Fruit fly (Drosophila melanogaster) whole organism, prepupa: Measurements from ENCODE around the gene CG6299.

Source experiments
- Blimp-1 ChIP-seq: fragments of 200-800 bp; sonication (Bioruptor generic); optimal IDR thresholded peaks from 3 replicates; lab custom pipeline; 2017; ENCODE audit warnings: missing biosample characterization, missing genetic modification characterization, mild to moderate bottlenecking, moderate library complexity, missing genetic modification reagents
- CG11294 ChIP-seq: fragments of 200-800 bp; sonication (Bioruptor generic); IDR thresholded peaks from 2 replicates; pipeline ENCODE4 v1.3.6; 2022; ENCODE audit warnings: missing biosample characterization, missing genetic modification characterization
- CG11902 ChIP-seq: fragments of 200-800 bp; sonication (Bioruptor generic); optimal IDR thresholded peaks from 3 replicates; lab custom pipeline; 2016; ENCODE audit warnings: missing biosample characterization, missing genetic modification characterization
- CG1621 ChIP-seq: fragments of 200-800 bp; sonication (Bioruptor generic); optimal IDR thresholded peaks from 3 replicates; lab custom pipeline; 2018; ENCODE audit warnings: missing biosample characterization, mild to moderate bottlenecking, missing genetic modification characterization
- CG16779 ChIP-seq: fragments of 200-800 bp; sonication (Bioruptor generic); optimal IDR thresholded peaks from 3 replicates; lab custom pipeline; 2017; ENCODE audit warnings: missing biosample characterization, mild to moderate bottlenecking, missing genetic modification characterization
- CG32006 ChIP-seq: fragments of 200-800 bp; sonication (Bioruptor generic); optimal IDR thresholded peaks from 3 replicates; lab custom pipeline; 2017; ENCODE audit warnings: missing biosample characterization, mild to moderate bottlenecking, missing genetic modification characterization
- CG3919 ChIP-seq: fragments of 200-800 bp; sonication (Bioruptor generic); optimal IDR thresholded peaks from 3 replicates; lab custom pipeline; 2016; ENCODE audit warnings: missing biosample characterization, missing genetic modification characterization
- CG4318 ChIP-seq: fragments of 200-800 bp; sonication (Bioruptor generic); optimal IDR thresholded peaks from 3 replicates; lab custom pipeline; 2017; ENCODE audit warnings: missing biosample characterization, mild to moderate bottlenecking, missing genetic modification characterization
- CG6163 ChIP-seq: fragments of 200-800 bp; sonication (Bioruptor generic); IDR thresholded peaks from 3 replicates; pipeline ENCODE4 v1.3.6; 2022; ENCODE audit warnings: missing biosample characterization, missing genetic modification characterization
- CG6276 ChIP-seq: fragments of 200-800 bp; sonication (Bioruptor generic); optimal IDR thresholded peaks from 2 replicates; lab custom pipeline; 2017; ENCODE audit warnings: missing biosample characterization, mild to moderate bottlenecking, missing genetic modification characterization
- CG6792 ChIP-seq: fragments of 200-800 bp; sonication (Bioruptor generic); optimal IDR thresholded peaks from 3 replicates; lab custom pipeline; 2016; ENCODE audit warnings: missing biosample characterization, missing genetic modification characterization
- CG6808 ChIP-seq: fragments of 200-800 bp; sonication (Bioruptor generic); optimal IDR thresholded peaks from 3 replicates; lab custom pipeline; 2017; ENCODE audit warnings: missing biosample characterization, missing genetic modification characterization, mild to moderate bottlenecking, moderate library complexity, missing genetic modification reagents
- CG6854 ChIP-seq: fragments of 200-800 bp; sonication (Bioruptor generic); optimal IDR thresholded peaks from 2 replicates; lab custom pipeline; 2017; ENCODE audit warnings: missing biosample characterization, mild to moderate bottlenecking, missing genetic modification characterization
- CG7368 ChIP-seq: fragments of 200-800 bp; sonication (Bioruptor generic); optimal IDR thresholded peaks from 3 replicates; lab custom pipeline; 2016; ENCODE audit warnings: missing biosample characterization, missing genetic modification characterization
- CG8119 ChIP-seq: fragments of 200-800 bp; sonication (Bioruptor generic); IDR thresholded peaks from 3 replicates; pipeline ENCODE4 v1.3.6; 2022; ENCODE audit warnings: missing biosample characterization, missing genetic modification characterization
- CG8319 ChIP-seq: fragments of 200-800 bp; sonication (Bioruptor generic); optimal IDR thresholded peaks from 3 replicates; lab custom pipeline; 2016; ENCODE audit warnings: missing biosample characterization, missing genetic modification characterization
- CG9139 ChIP-seq: fragments of 200-800 bp; sonication (Bioruptor generic); optimal IDR thresholded peaks from 3 replicates; lab custom pipeline; 2017; ENCODE audit warnings: missing biosample characterization, mild to moderate bottlenecking, missing genetic modification characterization
- Eip75B ChIP-seq: fragments of 200-800 bp; sonication (Bioruptor generic); optimal IDR thresholded peaks from 3 replicates; lab custom pipeline; 2016; ENCODE audit warnings: missing biosample characterization, missing genetic modification characterization
- Eip78C ChIP-seq: fragments of 200-800 bp; sonication (Bioruptor generic); peaks from one replicate; lab custom pipeline; 2016; ENCODE audit warnings: missing biosample characterization, missing genetic modification characterization
- Eip93F ChIP-seq: fragments of 200-800 bp; sonication (Bioruptor generic); optimal IDR thresholded peaks from 2 replicates; lab custom pipeline; 2016; ENCODE audit warnings: missing biosample characterization, mild to moderate bottlenecking, missing genetic modification characterization
- Ets21C ChIP-seq: fragments of 200-800 bp; sonication (Bioruptor generic); optimal IDR thresholded peaks from 3 replicates; lab custom pipeline; 2016; ENCODE audit warnings: missing biosample characterization, missing genetic modification characterization
- Ets96B ChIP-seq: fragments of 200-800 bp; optimal IDR thresholded peaks from 2 replicates; lab custom pipeline; 2019; ENCODE audit warnings: missing biosample characterization, mild to moderate bottlenecking, missing genetic modification characterization, moderate library complexity
- Gug ChIP-seq: fragments of 200-800 bp; sonication (Bioruptor generic); IDR thresholded peaks from 2 replicates; pipeline ENCODE4 v1.3.6; 2022; ENCODE audit warnings: missing biosample characterization, missing genetic modification characterization
- Hr38 ChIP-seq: sonication (Bioruptor generic); optimal IDR thresholded peaks from 2 replicates; lab custom pipeline; 2016; ENCODE audit warnings: missing biosample characterization, missing genetic modification characterization
- Hr39 ChIP-seq: fragments of 200-800 bp; sonication (Bioruptor generic); optimal IDR thresholded peaks from 2 replicates; lab custom pipeline; 2016; ENCODE audit warnings: missing biosample characterization, missing genetic modification characterization
- Hr4 ChIP-seq: fragments of 200-800 bp; sonication (Bioruptor generic); optimal IDR thresholded peaks from 3 replicates; lab custom pipeline; 2016; ENCODE audit warnings: missing biosample characterization, missing genetic modification characterization
- Met ChIP-seq: fragments of 200-800 bp; sonication (Bioruptor generic); optimal IDR thresholded peaks from 3 replicates; lab custom pipeline; 2016; ENCODE audit warnings: missing biosample characterization, missing genetic modification characterization
- OdsH ChIP-seq: fragments of 200-800 bp; sonication (Bioruptor generic); optimal IDR thresholded peaks from 3 replicates; lab custom pipeline; 2016; ENCODE audit warnings: missing biosample characterization, missing genetic modification characterization
- Smox ChIP-seq: fragments of 200-800 bp; sonication (Bioruptor generic); optimal IDR thresholded peaks from 3 replicates; lab custom pipeline; 2016; ENCODE audit warnings: missing biosample characterization, missing genetic modification characterization
- Sox14 ChIP-seq: fragments of 200-800 bp; sonication (Bioruptor generic); optimal IDR thresholded peaks from 3 replicates; lab custom pipeline; 2016; ENCODE audit warnings: missing biosample characterization, missing genetic modification characterization
- Sox15 ChIP-seq: fragments of 200-800 bp; sonication (Bioruptor generic); optimal IDR thresholded peaks from 3 replicates; lab custom pipeline; 2016; ENCODE audit warnings: missing biosample characterization, missing genetic modification characterization
- achi ChIP-seq: fragments of 200-800 bp; sonication (Bioruptor generic); optimal IDR thresholded peaks from 3 replicates; lab custom pipeline; 2016; ENCODE audit warnings: missing biosample characterization, missing genetic modification characterization
- cyc ChIP-seq: fragments of 200-800 bp; sonication (Bioruptor generic); optimal IDR thresholded peaks from 3 replicates; lab custom pipeline; 2016; ENCODE audit warnings: missing biosample characterization, missing genetic modification characterization
- dac ChIP-seq: fragments of 200-800 bp; sonication (Bioruptor generic); optimal IDR thresholded peaks from 2 replicates; lab custom pipeline; 2017; ENCODE audit warnings: missing biosample characterization, mild to moderate bottlenecking, missing genetic modification characterization
- dsx ChIP-seq: fragments of 200-800 bp; optimal IDR thresholded peaks from 3 replicates; lab custom pipeline; 2019; ENCODE audit warnings: missing biosample characterization, mild to moderate bottlenecking, missing genetic modification characterization, moderate library complexity; ENCODE audit not compliant: poor library complexity, severe bottlenecking
- eg ChIP-seq: fragments of 200-800 bp; sonication (Bioruptor generic); IDR thresholded peaks from 3 replicates; pipeline ENCODE4 v1.3.6; 2022; ENCODE audit warnings: missing biosample characterization, missing genetic modification characterization
- esn ChIP-seq: fragments of 200-800 bp; sonication (Bioruptor generic); optimal IDR thresholded peaks from 2 replicates; lab custom pipeline; 2016; ENCODE audit warnings: missing biosample characterization, mild to moderate bottlenecking, missing genetic modification characterization, moderate library complexity
- fkh ChIP-seq: fragments of 200-800 bp; sonication (Bioruptor generic); optimal IDR thresholded peaks from 3 replicates; lab custom pipeline; 2017; ENCODE audit warnings: missing biosample characterization, mild to moderate bottlenecking, missing genetic modification characterization, moderate library complexity
- salr ChIP-seq, 2 experiments: fragments of 200-800 bp; sonication (Bioruptor generic); optimal IDR thresholded peaks; 3 replicates each; lab custom pipeline; 2016 to 2018; ENCODE audit warnings: missing biosample characterization in 2 of 2, missing genetic modification characterization in 2 of 2, mild to moderate bottlenecking in 1 of 2
- spab ChIP-seq: fragments of 200-800 bp; sonication (Bioruptor generic); optimal IDR thresholded peaks from 2 replicates; lab custom pipeline; 2017; ENCODE audit warnings: missing biosample characterization, mild to moderate bottlenecking, missing genetic modification characterization, missing genetic modification reagents
- ss ChIP-seq, 2 experiments: fragments of 200-800 bp; sonication (Bioruptor generic); optimal IDR thresholded peaks; 2 replicates in 1 of 2; 3 replicates in 1 of 2; lab custom pipeline; 2017 to 2018; ENCODE audit warnings: mild to moderate bottlenecking in 2 of 2, missing biosample characterization in 2 of 2, missing genetic modification characterization in 2 of 2, moderate library complexity in 1 of 2
- svp ChIP-seq: fragments of 200-800 bp; sonication (Bioruptor generic); peaks from one replicate; lab custom pipeline; 2016; ENCODE audit warnings: missing biosample characterization, missing genetic modification characterization
- topi ChIP-seq: fragments of 200-800 bp; sonication (Bioruptor generic); optimal IDR thresholded peaks from 3 replicates; lab custom pipeline; 2016; ENCODE audit warnings: missing biosample characterization, missing genetic modification characterization

The CG6299 gene

DNA sequence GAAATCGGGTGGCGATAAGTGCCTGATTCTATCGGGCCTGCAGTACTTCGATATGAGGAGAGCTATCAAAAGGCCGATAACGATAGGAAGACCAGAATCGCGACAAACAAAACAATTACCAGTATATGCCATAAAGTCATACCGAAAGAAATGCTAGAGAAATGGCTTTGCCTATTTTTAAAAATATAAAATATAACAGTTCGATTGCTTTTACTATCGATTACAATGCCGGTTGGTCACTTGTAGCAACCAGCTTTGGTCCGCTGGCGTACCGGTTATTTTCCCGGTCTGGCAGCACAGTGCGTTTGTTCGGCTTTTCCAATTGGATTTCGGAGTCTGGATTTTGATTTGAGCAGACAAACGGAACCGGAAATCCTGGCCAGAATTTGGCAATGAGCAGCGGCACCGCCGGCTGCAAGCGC, at the start of gene CG6299, which contains the start of the genes shtd and CG6294:
CG6299 (plus strand) TSS at position 287 of the 422 bp plus-strand sequence.
shtd (minus strand) TSS at position 6 of the 422 bp plus-strand sequence.
CG6294 (plus strand) TSS at position 287 of the 422 bp plus-strand sequence.
- TF ChIP-seq CG8319 (GFP tag; lab: Kevin White, UChicago) (no peak), esn (GFP tag; lab: Kevin White, UChicago) (peak; percentile 3), topi (GFP tag; lab: Kevin White, UChicago) (peak; percentile 2), CG3919 (GFP tag; lab: Kevin White, UChicago) (no peak), Ets21C (GFP tag; lab: Kevin White, UChicago) (no peak), Sox15 (GFP tag; lab: Kevin White, UChicago) (no peak), CG6163 (GFP tag; lab: Robert Waterston, UW) (no peak), eg (GFP tag; lab: Robert Waterston, UW) (no peak), CG8119 (no peak), Sox14 (GFP tag; lab: Kevin White, UChicago) (peak; percentile 15), Met (GFP tag; lab: Kevin White, UChicago) (no peak)

DNA sequence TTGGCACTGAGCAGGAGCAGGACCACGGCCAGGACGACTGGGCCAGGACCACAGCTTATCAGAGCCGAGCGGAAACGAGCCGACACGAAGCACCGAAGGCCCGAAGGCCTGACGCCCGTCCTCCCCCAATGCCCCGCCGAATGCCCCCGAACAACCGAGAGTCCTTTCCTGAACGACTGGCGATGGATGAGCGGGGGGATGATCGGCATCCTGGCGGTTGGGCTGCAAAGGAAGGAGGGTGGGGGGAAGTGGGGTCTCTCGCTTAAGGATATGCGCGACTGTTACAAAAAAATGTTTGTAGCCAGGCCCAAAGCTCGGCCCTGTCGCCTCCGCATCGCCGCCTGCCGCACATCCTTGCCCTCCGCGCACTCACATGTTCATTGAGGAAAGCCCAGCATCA, 21.3 kb upstream of the CG6299 start, which contains the start of gene Cngl:
Cngl (minus strand) TSS at position 8 of the 400 bp plus-strand sequence.
- no peak for TF ChIP-seq CG8119

- no peak for TF ChIP-seq dsx (GFP tag; lab: Kevin White, UChicago)
- no peak for TF ChIP-seq achi (GFP tag; lab: Kevin White, UChicago)
- no peak for TF ChIP-seq Eip78C
- no peak for TF ChIP-seq CG9139
- TF ChIP-seq CG4318 (GFP tag; lab: Kevin White, UChicago), result no peak
- TF ChIP-seq svp, result no peak
- no peak for TF ChIP-seq CG16779 (tag; lab: Kevin White, UChicago)
- TF ChIP-seq CG7368, result no peak
- TF ChIP-seq fkh, result no peak
- no peak for TF ChIP-seq dac (GFP tag; lab: Kevin White, UChicago)
These were observed 19.0 kb upstream of the CG6299 start for dm6 chrX:15443502-15443901.

DNA sequence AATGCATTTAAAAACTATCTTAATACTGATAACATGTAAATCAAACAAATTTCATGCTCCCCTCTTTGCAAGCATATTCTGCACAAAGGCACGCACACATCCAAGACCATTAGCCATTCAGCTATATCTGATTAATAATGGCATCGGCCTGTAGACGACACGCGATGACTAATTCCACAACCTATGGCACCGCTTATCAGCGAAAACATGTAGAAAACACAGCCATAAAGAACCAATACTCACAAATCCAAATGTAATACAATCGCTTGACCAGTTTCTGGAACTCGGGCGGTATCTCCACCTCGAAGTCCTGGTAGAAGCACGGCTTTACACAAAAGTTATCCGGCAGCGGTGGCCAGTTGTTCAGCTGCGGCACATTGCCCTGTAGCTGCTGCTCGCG, 14.4 kb upstream of the CG6299 start:
- TF ChIP-seq CG1621, result no peak
- TF ChIP-seq Ets96B (tag; lab: Kevin White, UChicago), result no peak
- TF ChIP-seq CG3919 (GFP tag; lab: Kevin White, UChicago), result no peak
- TF ChIP-seq svp, result peak; percentile 92
- no peak for TF ChIP-seq CG11294 (GFP tag; lab: Robert Waterston, UW)
- no peak for TF ChIP-seq Blimp-1 (GFP tag; lab: Kevin White, UChicago)
- no peak for TF ChIP-seq CG6808 (GFP tag; lab: Kevin White, UChicago)
- no peak for TF ChIP-seq esn (GFP tag; lab: Kevin White, UChicago)

- TF ChIP-seq CG4318 (GFP tag; lab: Kevin White, UChicago), result peak; percentile 1
- peak; percentile 12 for TF ChIP-seq Hr39
- TF ChIP-seq Eip78C, result peak; percentile 30
- TF ChIP-seq spab, result no peak
- TF ChIP-seq cyc (GFP tag; lab: Kevin White, UChicago), result peak; percentile 2
- TF ChIP-seq CG6792 (GFP tag; lab: Kevin White, UChicago), result no peak
- TF ChIP-seq ss (GFP tag; optimal IDR thresholded peaks at IDR 0.05; lab: Kevin White, UChicago), result no peak
- TF ChIP-seq eg (GFP tag; lab: Robert Waterston, UW), result peak; percentile 32; the same call in 1 of the 3 replicates
- TF ChIP-seq CG7368, result no peak
- TF ChIP-seq Sox15 (GFP tag; lab: Kevin White, UChicago), result peak; percentile 3
- TF ChIP-seq OdsH (GFP tag; lab: Kevin White, UChicago), result peak; percentile 36
- TF ChIP-seq Smox (GFP tag; lab: Kevin White, UChicago), result no peak
- no peak for TF ChIP-seq CG6854 (GFP tag; lab: Kevin White, UChicago)
- TF ChIP-seq CG6163 (GFP tag; lab: Robert Waterston, UW), result peak; percentile 34; the same call in 1 of the 3 replicates
- 0 out of 2 replicates have a peak, but pooled peaks have one; percentile 30 for TF ChIP-seq Gug (GFP tag; lab: Robert Waterston, UW)
- TF ChIP-seq Hr4, result peak; percentile 19
- TF ChIP-seq Sox14 (GFP tag; lab: Kevin White, UChicago), result no peak
- TF ChIP-seq Eip93F, result no peak
- TF ChIP-seq Eip75B (GFP tag; lab: Kevin White, UChicago), result no peak
- TF ChIP-seq Ets21C (GFP tag; lab: Kevin White, UChicago), result no peak
- TF ChIP-seq salr (GFP tag; optimal IDR thresholded peaks at IDR 0.05; lab: Kevin White, UChicago), result no peak
- no peak for TF ChIP-seq CG6276 (GFP tag; lab: Kevin White, UChicago)
- no peak for TF ChIP-seq Hr38 (GFP tag; lab: Kevin White, UChicago)
- no peak for TF ChIP-seq CG11902 (GFP tag; lab: Kevin White, UChicago)
- TF ChIP-seq CG32006 (GFP tag; lab: Kevin White, UChicago), result peak; percentile 30
These were observed 13.7 kb upstream of the CG6299 start for dm6 chrX:15448809-15449208.
